Worm (Caenorhabditis elegans) whole organism, L2 larva: ENCODE results near the gene htrl-1.
A peak's percentile ranks its signal among the peaks of the same experiment; 100 is the strongest.

Experiments
- R02D3.7 ChIP-seq: fragments of 150-350 bp; optimal IDR thresholded peaks from 2 replicates; lab custom pipeline; 2014; ENCODE audit warnings: missing biosample characterization, missing genetic modification characterization
- aly-2 ChIP-seq: fragments of 150-350 bp; optimal IDR thresholded peaks from 2 replicates; lab custom pipeline; 2014; ENCODE audit warnings: missing biosample characterization, missing genetic modification characterization
- egl-27 ChIP-seq: sonication (generic microtip); optimal IDR thresholded peaks from 3 replicates; lab custom pipeline; 2017; ENCODE audit warnings: missing biosample characterization, missing genetic modification reagents, missing genetic modification characterization
- lin-13 ChIP-seq: fragments of 150-350 bp; optimal IDR thresholded peaks from 2 replicates; lab custom pipeline; 2014; ENCODE audit warnings: missing biosample characterization, missing genetic modification reagents, missing genetic modification characterization
- nhr-11 ChIP-seq: fragments of 150-350 bp; optimal IDR thresholded peaks from 2 replicates; lab custom pipeline; 2014; ENCODE audit warnings: missing biosample characterization, missing genetic modification characterization

DNA sequence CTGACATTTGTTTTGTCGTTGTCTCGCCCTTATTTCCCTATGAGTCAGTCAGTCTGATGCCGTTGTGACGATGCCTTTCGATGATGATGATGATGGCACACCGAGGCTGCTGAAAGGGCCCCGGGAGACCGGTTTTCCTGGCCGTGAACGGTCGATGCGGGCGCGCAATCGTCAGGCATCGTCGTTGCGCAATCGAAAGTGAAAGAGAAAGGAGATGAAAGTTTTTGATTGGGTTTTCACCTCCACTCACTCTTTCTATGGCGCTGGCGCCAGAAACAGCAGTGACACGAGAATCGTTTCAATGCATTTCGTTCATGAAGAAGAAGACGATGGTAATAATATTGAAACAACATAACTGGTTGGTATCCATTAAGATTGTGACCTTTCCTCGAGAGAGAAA is 36.8 kb upstream of the htrl-1 start:
- TF ChIP-seq R02D3.7 (tag; lab: Kevin White, UChicago) (no peak), egl-27 (tag; lab: Kevin White, UChicago) (peak; percentile 62), lin-13 (GFP tag; lab: Kevin White, UChicago) (no peak), aly-2 (tag; lab: Kevin White, UChicago) (no peak), nhr-11 (tag; lab: Kevin White, UChicago) (no peak)
